Fruit fly (Drosophila melanogaster): ENCODE results near the gene CG43235.
A peak's percentile ranks its signal among the peaks of the same experiment; 100 is the strongest.

CG43235 gene

DNA sequence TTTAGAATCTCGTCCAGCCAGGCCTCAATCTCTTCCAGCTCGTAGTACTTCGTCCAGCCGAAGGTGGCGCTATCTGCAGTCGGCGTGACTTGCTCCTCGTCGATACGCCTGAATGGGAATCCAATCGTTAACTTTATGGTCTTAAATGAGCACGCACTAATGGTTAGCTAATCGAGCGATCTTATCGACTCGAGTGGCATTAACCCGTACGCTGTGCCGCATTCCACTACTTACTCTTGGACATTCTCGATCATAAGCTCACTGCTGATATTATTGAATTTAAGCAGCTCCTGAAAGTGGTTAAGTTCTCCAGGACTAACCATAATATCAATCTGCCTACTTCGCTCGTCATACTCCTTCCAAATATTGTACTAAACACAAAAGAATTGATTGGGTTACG lies 2.4 kb upstream of the CG43235 start:
- TF ChIP-seq Dip2 (GFP tag; IDR thresholded peaks at IDR 0.05) (no peak), sd (tag; optimal IDR thresholded peaks at IDR 0.05) (peak; percentile 80), exex (tag; optimal IDR thresholded peaks at IDR 0.05) (peak; percentile 83), grn (GFP tag; optimal IDR thresholded peaks at IDR 0.05) (peak; percentile 66), Ets65A (GFP tag) (peak; percentile 36), CG10147 (GFP tag; optimal IDR thresholded peaks at IDR 0.05) (no peak)

DNA sequence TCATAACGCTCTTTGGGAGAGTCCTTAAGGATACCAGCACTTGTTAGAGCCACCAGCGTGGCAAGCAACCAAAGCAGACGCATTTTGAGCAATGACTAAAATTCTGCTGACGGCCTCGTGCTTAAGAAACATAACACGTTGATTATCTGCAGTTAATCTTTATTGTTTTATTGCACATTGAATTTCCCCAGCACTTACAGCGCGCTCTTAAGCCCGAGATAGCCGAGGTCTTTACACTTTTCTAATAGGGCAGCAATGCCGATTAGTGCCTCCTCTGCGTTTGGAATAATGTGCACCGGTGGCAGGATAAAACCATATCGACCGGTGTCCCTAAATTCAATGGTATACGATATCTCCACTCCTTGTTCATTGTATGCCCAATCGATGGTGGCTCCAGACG lies 1.9 kb upstream of the CG43235 start, which contains the start of gene CG18585:
CG18585 (minus strand) TSS at position 101 of the 400 bp plus-strand sequence.
- no peak for TF ChIP-seq CG12659 (GFP tag; optimal IDR thresholded peaks at IDR 0.05)
- no peak for TF ChIP-seq pfk (GFP tag; optimal IDR thresholded peaks at IDR 0.05)
- no peak for TF ChIP-seq trem (tag; optimal IDR thresholded peaks at IDR 0.05)
- no peak for TF ChIP-seq CG7839 (tag; optimal IDR thresholded peaks at IDR 0.05)
- TF ChIP-seq CG14667 (GFP tag; IDR thresholded peaks at IDR 0.05) = no peak
- TF ChIP-seq HmgZ (tag; optimal IDR thresholded peaks at IDR 0.05) = no peak
- no peak for TF ChIP-seq gsb-n (tag; optimal IDR thresholded peaks at IDR 0.05)
- TF ChIP-seq CG12104 (GFP tag; optimal IDR thresholded peaks at IDR 0.05) = no peak
- no peak for TF ChIP-seq CG32767 (GFP tag; IDR thresholded peaks at IDR 0.05)
- no peak for TF ChIP-seq usp (GFP tag; optimal IDR thresholded peaks at IDR 0.05)
- TF ChIP-seq CG6272 (GFP tag; IDR thresholded peaks at IDR 0.05) = no peak
- TF ChIP-seq crc (GFP tag; optimal IDR thresholded peaks at IDR 0.05) = no peak
- TF ChIP-seq Sin3A (optimal IDR thresholded peaks at IDR 0.05) = no peak
- TF ChIP-seq CG13894 (tag; optimal IDR thresholded peaks at IDR 0.05) = no peak
- TF ChIP-seq CG2875 (GFP tag; optimal IDR thresholded peaks at IDR 0.05) = no peak

dm6 chr2L:7701417-7701816 lies 8.6 kb downstream of the CG43235 start, which contains the start of gene Tep2:
Gene Tep2 (minus strand): TSS chr2L:7701601.
- TF ChIP-seq CG12236 (GFP tag; optimal IDR thresholded peaks at IDR 0.05) (no peak), CG4282 (GFP tag; optimal IDR thresholded peaks at IDR 0.05) (no peak), cato (GFP tag; optimal IDR thresholded peaks at IDR 0.05; ENCODE audit: borderline replicate concordance) (no peak), CG14860 (GFP tag; IDR thresholded peaks at IDR 0.05; ENCODE audit: partially characterized antibody) (no peak), grn (GFP tag; optimal IDR thresholded peaks at IDR 0.05) (peak; percentile 47), CG43689 (GFP tag; IDR thresholded peaks at IDR 0.05) (no peak), Jarid2 (GFP tag; optimal IDR thresholded peaks at IDR 0.05) (peak; percentile 83), CG12769 (tag; optimal IDR thresholded peaks at IDR 0.05) (peak; percentile 42), rib (GFP tag; IDR thresholded peaks at IDR 0.05) (0 out of 2 replicates have a peak, but pooled peaks have one; percentile 25), CG34224 (GFP tag; IDR thresholded peaks at IDR 0.05; ENCODE audit: partially characterized antibody) (0 out of 3 replicates have a peak, but pooled peaks have one; percentile 11), Trl (optimal IDR thresholded peaks at IDR 0.05) (peak; percentile 58 to 69), Trl (GFP tag; optimal IDR thresholded peaks at IDR 0.05) (no peak), Stat92E (GFP tag; optimal IDR thresholded peaks at IDR 0.05) (peak in 1 of 3 experiments; percentile 34), nau (GFP tag; optimal IDR thresholded peaks at IDR 0.05) (no peak), inv (GFP tag; IDR thresholded peaks at IDR 0.05; ENCODE audit: partially characterized antibody) (no peak), ci (GFP tag; IDR thresholded peaks at IDR 0.05) (peak; percentile 56; the same call in 2 of the 3 replicates), bbx (GFP tag; IDR thresholded peaks at IDR 0.05; ENCODE audit: partially characterized antibody) (peak; percentile 38; the same call in 1 of the 2 replicates), cad (GFP tag; optimal IDR thresholded peaks at IDR 0.05) (no peak), CG2889 (GFP tag; IDR thresholded peaks at IDR 0.05) (no peak), sd (tag; optimal IDR thresholded peaks at IDR 0.05) (peak; percentile 87), Kr (GFP tag; optimal IDR thresholded peaks at IDR 0.05) (no peak), Med (GFP tag) (no peak), Max (GFP tag; optimal IDR thresholded peaks at IDR 0.05) (no peak), zf30C (GFP tag; optimal IDR thresholded peaks at IDR 0.05) (no peak), CG8359 (GFP tag; optimal IDR thresholded peaks at IDR 0.05; ENCODE audit: borderline replicate concordance) (peak; percentile 23), CG7372 (GFP tag; IDR thresholded peaks at IDR 0.05) (no peak), C15 (GFP tag; IDR thresholded peaks at IDR 0.05) (no peak)
